Worm (Caenorhabditis elegans) whole organism, L4 larva: ENCODE data around the gene F01D5.7.
A peak's percentile ranks its signal among the peaks of the same experiment; 100 is the strongest.
"Not testable (repeated sequence)": the region's sequence is repeated elsewhere in the genome, so short reads cannot be mapped to it uniquely, and the experiment has no call there.

Experiments used
- F26F4.8 ChIP-seq: fragments of 200-800 bp; sonication (Bioruptor generic); conservative IDR thresholded peaks from 2 replicates; pipeline ENCODE4 v1.3.6; 2022; ENCODE audit warnings: missing genetic modification characterization, missing compliant biosample characterization
- F44E2.7 ChIP-seq: fragments of 200-800 bp; sonication (Bioruptor generic); IDR thresholded peaks from 2 replicates; pipeline ENCODE4 v2.1.2; 2022; ENCODE audit warnings: missing genetic modification characterization, missing compliant biosample characterization
- T20F7.1 ChIP-seq: fragments of 200-800 bp; sonication (Bioruptor generic); optimal IDR thresholded peaks from 2 replicates; lab custom pipeline; 2018; ENCODE audit warnings: mild to moderate bottlenecking, missing genetic modification characterization, missing compliant biosample characterization
- T26A8.4 ChIP-seq: fragments of 200-800 bp; sonication (Bioruptor generic); IDR thresholded peaks from 2 replicates; pipeline ENCODE4 v1.3.6; 2022; ENCODE audit warnings: missing genetic modification characterization, missing compliant biosample characterization
- Y105C5A.15 ChIP-seq: fragments of 200-800 bp; sonication (Bioruptor generic); IDR thresholded peaks from 2 replicates; pipeline ENCODE4 v1.3.6; 2022; ENCODE audit warnings: missing genetic modification characterization, missing compliant biosample characterization
- Y5F2A.4 ChIP-seq: fragments of 200-800 bp; sonication (Bioruptor generic); optimal IDR thresholded peaks from 2 replicates; lab custom pipeline; 2018; ENCODE audit warnings: mild to moderate bottlenecking, missing genetic modification characterization, missing compliant biosample characterization
- ZK337.2 ChIP-seq: fragments of 200-800 bp; sonication (Bioruptor generic); IDR thresholded peaks from 2 replicates; pipeline ENCODE4 v1.3.6; 2022; ENCODE audit warnings: missing genetic modification reagents, missing genetic modification characterization, missing compliant biosample characterization
- ZK546.5 ChIP-seq, 2 experiments: sonication (generic microtip); optimal IDR thresholded peaks; 2 replicates each; lab custom pipeline; 2017; ENCODE audit warnings: missing biosample characterization in 2 of 2, missing genetic modification characterization in 2 of 2
- aha-1 ChIP-seq: fragments of 150-350 bp; peaks from one replicate; lab custom pipeline; 2014; ENCODE audit warnings: missing biosample characterization, missing genetic modification characterization
- attf-4 ChIP-seq: sonication (generic microtip); optimal IDR thresholded peaks from 3 replicates; lab custom pipeline; 2017; ENCODE audit warnings: missing biosample characterization, missing genetic modification characterization
- ceh-20 ChIP-seq: fragments of 200-800 bp; sonication (Bioruptor generic); IDR thresholded peaks from 2 replicates; pipeline ENCODE4 v1.3.6; 2022; ENCODE audit warnings: missing genetic modification reagents, missing genetic modification characterization, missing compliant biosample characterization
- ceh-28 ChIP-seq: fragments of 150-350 bp; optimal IDR thresholded peaks from 2 replicates; lab custom pipeline; 2014; ENCODE audit warnings: missing biosample characterization, missing genetic modification reagents, missing genetic modification characterization
- ceh-62 ChIP-seq: sonication (generic microtip); optimal IDR thresholded peaks from 2 replicates; lab custom pipeline; 2017; ENCODE audit warnings: missing biosample characterization, missing genetic modification characterization
- ceh-82 ChIP-seq: sonication (generic microtip); optimal IDR thresholded peaks from 2 replicates; lab custom pipeline; 2017; ENCODE audit warnings: missing biosample characterization, missing genetic modification characterization
- cey-2 ChIP-seq: sonication (generic microtip); optimal IDR thresholded peaks from 3 replicates; lab custom pipeline; 2017; ENCODE audit warnings: missing genetic modification characterization, mild to moderate bottlenecking, missing compliant biosample characterization, antibody characterized with exemption, borderline replicate concordance; ENCODE audit not compliant: insufficient read depth
- ctbp-1 ChIP-seq: fragments of 200-800 bp; sonication (Bioruptor generic); IDR thresholded peaks from 2 replicates; pipeline ENCODE4 v1.3.6; 2022; ENCODE audit warnings: missing genetic modification reagents, missing genetic modification characterization, missing compliant biosample characterization
- daf-19 ChIP-seq: fragments of 200-800 bp; sonication (Bioruptor generic); conservative IDR thresholded peaks from 2 replicates; pipeline ENCODE4 v1.3.6; 2022; ENCODE audit warnings: missing genetic modification characterization, missing compliant biosample characterization
- dmd-8 ChIP-seq: fragments of 200-800 bp; sonication (Bioruptor generic); IDR thresholded peaks from 2 replicates; pipeline ENCODE4 v1.3.6; 2022; ENCODE audit warnings: missing genetic modification characterization, missing compliant biosample characterization
- dpl-1 ChIP-seq: fragments of 150-350 bp; optimal IDR thresholded peaks from 2 replicates; lab custom pipeline; 2014; ENCODE audit warnings: missing biosample characterization, missing genetic modification reagents, missing genetic modification characterization
- duxl-1 ChIP-seq: sonication (generic microtip); optimal IDR thresholded peaks from 2 replicates; lab custom pipeline; 2016; ENCODE audit warnings: mild to moderate bottlenecking, missing genetic modification characterization, moderate library complexity, missing compliant biosample characterization; ENCODE audit not compliant: poor library complexity
- dve-1 ChIP-seq: sonication (generic microtip); optimal IDR thresholded peaks from 2 replicates; lab custom pipeline; 2017; ENCODE audit warnings: antibody characterized with exemption, mild to moderate bottlenecking, missing genetic modification characterization, missing compliant biosample characterization; ENCODE audit not compliant: insufficient read depth
- egl-27 ChIP-seq: sonication (generic microtip); optimal IDR thresholded peaks from 3 replicates; lab custom pipeline; 2017; ENCODE audit warnings: missing biosample characterization, missing genetic modification reagents, missing genetic modification characterization
- egl-43 ChIP-seq: fragments of 200-800 bp; sonication (Bioruptor generic); IDR thresholded peaks from 2 replicates; pipeline ENCODE4 v1.3.6; 2022; ENCODE audit warnings: missing genetic modification reagents, missing genetic modification characterization, missing compliant biosample characterization
- fkh-10 ChIP-seq: fragments of 150-350 bp; optimal IDR thresholded peaks from 2 replicates; lab custom pipeline; 2014; ENCODE audit warnings: missing biosample characterization, missing genetic modification reagents, missing genetic modification characterization
- hif-1 ChIP-seq, 2 experiments: sonication (generic microtip); optimal IDR thresholded peaks; 2 replicates each; lab custom pipeline; 2016 to 2017; ENCODE audit warnings: missing compliant biosample characterization in 2 of 2, missing genetic modification characterization in 2 of 2, missing genetic modification reagents in 2 of 2, missing genotype in 2 of 2, mild to moderate bottlenecking in 1 of 2
- hlh-30 ChIP-seq: sonication (generic microtip); optimal IDR thresholded peaks from 2 replicates; lab custom pipeline; 2017; ENCODE audit warnings: antibody characterized with exemption, mild to moderate bottlenecking, missing genetic modification characterization, missing compliant biosample characterization; ENCODE audit not compliant: insufficient read depth
- jun-1 ChIP-seq: fragments of 150-350 bp; optimal IDR thresholded peaks from 2 replicates; lab custom pipeline; 2014; ENCODE audit warnings: missing biosample characterization, missing genetic modification reagents, missing genetic modification characterization
- madf-5 ChIP-seq, 2 experiments: fragments of 200-800 bp; sonication (Bioruptor generic); IDR thresholded peaks; 2 replicates each; pipeline ENCODE4 v1.3.6; 2022; ENCODE audit warnings: missing compliant biosample characterization in 2 of 2, missing genetic modification characterization in 2 of 2
- mdt-29 ChIP-seq: fragments of 200-800 bp; sonication (Bioruptor generic); IDR thresholded peaks from 2 replicates; pipeline ENCODE4 v1.3.6; 2022; ENCODE audit warnings: missing genetic modification reagents, missing genetic modification characterization, missing compliant biosample characterization
- nhr-42 ChIP-seq: fragments of 200-800 bp; sonication (Bioruptor generic); IDR thresholded peaks from 2 replicates; pipeline ENCODE4 v1.3.6; 2022; ENCODE audit warnings: missing genetic modification characterization, missing compliant biosample characterization
- nhr-48 ChIP-seq: sonication (generic microtip); optimal IDR thresholded peaks from 2 replicates; lab custom pipeline; 2016; ENCODE audit warnings: mild to moderate bottlenecking, missing genetic modification characterization, missing compliant biosample characterization
- nhr-6 ChIP-seq: fragments of 150-350 bp; optimal IDR thresholded peaks from 2 replicates; lab custom pipeline; 2014; ENCODE audit warnings: missing biosample characterization, missing genetic modification characterization
- nhr-76 ChIP-seq: fragments of 150-350 bp; optimal IDR thresholded peaks from 2 replicates; lab custom pipeline; 2014; ENCODE audit warnings: missing biosample characterization, missing genetic modification characterization
- nhr-77 ChIP-seq: fragments of 150-350 bp; optimal IDR thresholded peaks from 2 replicates; lab custom pipeline; 2014; ENCODE audit warnings: missing biosample characterization, missing genetic modification characterization
- php-3 ChIP-seq: fragments of 200-800 bp; sonication (Bioruptor generic); IDR thresholded peaks from 2 replicates; pipeline ENCODE4 v1.3.6; 2022; ENCODE audit warnings: missing genetic modification reagents, missing genetic modification characterization, missing compliant biosample characterization
- rbr-2 ChIP-seq: sonication (generic microtip); optimal IDR thresholded peaks from 2 replicates; lab custom pipeline; 2016; ENCODE audit warnings: missing genotype, missing genetic modification characterization, missing compliant biosample characterization
- saeg-2 ChIP-seq: fragments of 200-800 bp; sonication (Bioruptor generic); IDR thresholded peaks from 2 replicates; pipeline ENCODE4 v1.3.6; 2022; ENCODE audit warnings: missing genetic modification reagents, missing genetic modification characterization, missing compliant biosample characterization
- set-16 ChIP-seq: fragments of 200-800 bp; sonication (Bioruptor generic); IDR thresholded peaks from 2 replicates; pipeline ENCODE4 v1.3.6; 2022; ENCODE audit warnings: missing genetic modification reagents, missing genetic modification characterization, missing compliant biosample characterization
- snpc-1.2 ChIP-seq: fragments of 200-800 bp; sonication (Bioruptor generic); IDR thresholded peaks from 2 replicates; pipeline ENCODE4 v1.3.6; 2022; ENCODE audit warnings: missing genetic modification reagents, missing genetic modification characterization, missing compliant biosample characterization
- spr-1 ChIP-seq: sonication (generic microtip); optimal IDR thresholded peaks from 2 replicates; lab custom pipeline; 2016; ENCODE audit warnings: mild to moderate bottlenecking, missing genetic modification characterization, missing compliant biosample characterization
- unc-130 ChIP-seq: sonication (generic microtip); optimal IDR thresholded peaks from 2 replicates; lab custom pipeline; 2016; ENCODE audit warnings: missing genetic modification reagents, missing genetic modification characterization, missing compliant biosample characterization
- unc-62 ChIP-seq, 3 experiments: fragments of 150-350 bp in 1 of 3; sonication (generic microtip); optimal IDR thresholded peaks in 2 of 3; peaks in 1 of 3; 1 replicate in 1 of 3; 2 replicates in 2 of 3; lab custom pipeline; 2014 to 2017; ENCODE audit warnings: missing biosample characterization in 3 of 3, missing genetic modification characterization in 3 of 3, missing genetic modification reagents in 3 of 3, missing genotype in 1 of 3
- vab-7 ChIP-seq: fragments of 200-800 bp; sonication (Bioruptor generic); IDR thresholded peaks from 2 replicates; pipeline ENCODE4 v1.3.6; 2022; ENCODE audit warnings: missing genetic modification reagents, missing genetic modification characterization, missing compliant biosample characterization
- zfp-2 ChIP-seq: sonication (generic microtip); optimal IDR thresholded peaks from 2 replicates; lab custom pipeline; 2016; ENCODE audit warnings: mild to moderate bottlenecking, missing genetic modification characterization, missing compliant biosample characterization

F01D5.7 gene

ce11 chrII:13968007-13968406 is 40.5 kb upstream of the F01D5.7 start:
- TF ChIP-seq nhr-42 (GFP tag; lab: Robert Waterston, UW) (0 out of 2 replicates have a peak, but pooled peaks have one; percentile 25), unc-62 (GFP tag; optimal IDR thresholded peaks at IDR 0.05 in 1 of 2; lab: Kevin White, UChicago) (peak in 1 of 2 experiments; percentile 89), set-16 (GFP tag; lab: Robert Waterston, UW) (peak; percentile 47; the same call in 1 of the 2 replicates)
- TF ChIP-seq unc-62 (tag; optimal IDR thresholded peaks at IDR 0.05; lab: Kevin White, UChicago) = not testable (repeated sequence)

- TF ChIP-seq daf-19 (GFP tag; lab: Robert Waterston, UW) (no peak), spr-1 (tag; lab: Kevin White, UChicago) (no peak), jun-1 (tag; lab: Kevin White, UChicago) (no peak)
- TF ChIP-seq, all 104 proteins: peak for 0
These were observed 39.5 kb upstream of the F01D5.7 start, which contains the start of gene sre-43 for ce11 chrII:13968979-13969378. Gene sre-43 (minus strand): TSS chrII:13969079.

ce11 chrII:13972199-13972598 is 36.3 kb upstream of the F01D5.7 start:
- no peak for TF ChIP-seq vab-7 (GFP tag; lab: Robert Waterston, UW)
- TF ChIP-seq nhr-76 (tag; lab: Kevin White, UChicago) = no peak
- TF ChIP-seq egl-43 (GFP tag; lab: Robert Waterston, UW) = 0 out of 2 replicates have a peak, but pooled peaks have one; percentile 32
- TF ChIP-seq ceh-28 (tag; lab: Kevin White, UChicago) = no peak
- no peak for TF ChIP-seq ceh-62
- TF ChIP-seq nhr-42 (GFP tag; lab: Robert Waterston, UW) = peak; percentile 54
- no peak for TF ChIP-seq ZK546.5 (tag; optimal IDR thresholded peaks at IDR 0.05; lab: Kevin White, UChicago)
- peak; percentile 87 for TF ChIP-seq aha-1 (tag; lab: Kevin White, UChicago)
- TF ChIP-seq set-16 (GFP tag; lab: Robert Waterston, UW) = peak; percentile 82
- TF ChIP-seq, all 104 proteins: peak for 4

- TF ChIP-seq Y5F2A.4 (GFP tag; lab: Kevin White, UChicago) = no peak
- no peak for TF ChIP-seq saeg-2 (GFP tag; lab: Robert Waterston, UW)
- TF ChIP-seq dve-1 (tag; lab: Kevin White, UChicago) = peak; percentile 60
- no peak for TF ChIP-seq rbr-2
- no peak for TF ChIP-seq F26F4.8 (GFP tag; lab: Robert Waterston, UW)
- TF ChIP-seq ctbp-1 (GFP tag; lab: Robert Waterston, UW) = no peak
- peak; percentile 46 for TF ChIP-seq nhr-77 (tag; lab: Kevin White, UChicago)
- TF ChIP-seq dpl-1 (GFP tag; lab: Kevin White, UChicago) = peak; percentile 7
- no peak for TF ChIP-seq vab-7 (GFP tag; lab: Robert Waterston, UW)
- TF ChIP-seq F44E2.7 (GFP tag; lab: Robert Waterston, UW) = no peak
- TF ChIP-seq nhr-6 (tag; lab: Kevin White, UChicago) = no peak
- TF ChIP-seq zfp-2 (tag; lab: Kevin White, UChicago) = no peak
- no peak for TF ChIP-seq ZK337.2
- no peak for TF ChIP-seq egl-27 (tag; lab: Kevin White, UChicago)
- no peak for TF ChIP-seq ceh-82 (tag; lab: Kevin White, UChicago)
- TF ChIP-seq daf-19 (GFP tag; lab: Robert Waterston, UW) = no peak
- no peak for TF ChIP-seq ceh-20
- TF ChIP-seq hlh-30 (tag; lab: Kevin White, UChicago) = peak; percentile 15
- TF ChIP-seq nhr-76 (tag; lab: Kevin White, UChicago) = no peak
- TF ChIP-seq duxl-1 (tag; lab: Kevin White, UChicago) = no peak
- no peak for TF ChIP-seq snpc-1.2 (GFP tag; lab: Robert Waterston, UW)
- TF ChIP-seq Y105C5A.15 = no peak
- no peak for TF ChIP-seq dmd-8
- TF ChIP-seq hif-1 (tag; optimal IDR thresholded peaks at IDR 0.05; lab: Kevin White, UChicago) = no peak
- no peak for TF ChIP-seq nhr-48 (tag; lab: Kevin White, UChicago)
- TF ChIP-seq mdt-29 (GFP tag; lab: Robert Waterston, UW) = no peak
- TF ChIP-seq cey-2 (tag; lab: Kevin White, UChicago) = no peak
- no peak for TF ChIP-seq unc-130 (GFP tag; lab: Kevin White, UChicago)
- no peak for TF ChIP-seq attf-4 (tag; lab: Kevin White, UChicago)
- no peak for TF ChIP-seq php-3
- TF ChIP-seq madf-5 (GFP tag; IDR thresholded peaks at IDR 0.05; lab: Robert Waterston, UW) = no peak
- TF ChIP-seq fkh-10 (GFP tag; lab: Kevin White, UChicago) = no peak
- TF ChIP-seq T20F7.1 = no peak
- no peak for TF ChIP-seq T26A8.4
These were observed 34.9 kb upstream of the F01D5.7 start, which contains the start of gene Y39G8B.1 for ce11 chrII:13973514-13973913. Gene Y39G8B.1 (minus strand): TSS chrII:13973812.
